Worm (Caenorhabditis elegans): ENCODE measurements around the gene xbx-6.

xbx-6 gene

ce11 chrV:9754459-9754858, 51.6 kb downstream of the xbx-6 start, which contains the start of gene F58E6.5:
Gene F58E6.5 (minus strand): TSS chrV:9754559.
- TF ChIP-seq unc-62 (GFP tag; optimal IDR thresholded peaks at IDR 0.05) (no peak), crh-2 (tag; optimal IDR thresholded peaks at IDR 0.05) (no peak), peb-1 (tag; optimal IDR thresholded peaks at IDR 0.05) (no peak), nhr-11 (tag; optimal IDR thresholded peaks at IDR 0.05) (no peak), nhr-25 (tag; optimal IDR thresholded peaks at IDR 0.05) (no peak), zag-1 (tag; optimal IDR thresholded peaks at IDR 0.05) (no peak), mbf-1 (tag; optimal IDR thresholded peaks at IDR 0.05) (no peak), lin-39 (tag; optimal IDR thresholded peaks at IDR 0.05) (no peak), egl-27 (tag; optimal IDR thresholded peaks at IDR 0.05) (no peak), mdl-1 (tag; optimal IDR thresholded peaks at IDR 0.05) (no peak), elt-3 (tag; optimal IDR thresholded peaks at IDR 0.05) (no peak), ZK546.5 (tag; optimal IDR thresholded peaks at IDR 0.05) (no peak), skn-1 (tag; optimal IDR thresholded peaks at IDR 0.05) (no peak)

ce11 chrV:9755725-9756124, 52.9 kb downstream of the xbx-6 start, which contains the start of gene F58E6.8:
Gene F58E6.8 (minus strand): TSS chrV:9755825.
- TF ChIP-seq gmeb-1 (tag; optimal IDR thresholded peaks at IDR 0.05) (no peak), sem-4 (tag; optimal IDR thresholded peaks at IDR 0.05) (no peak), R02D3.7 (tag; optimal IDR thresholded peaks at IDR 0.05) (no peak), dmd-4 (tag; optimal IDR thresholded peaks at IDR 0.05) (no peak), nhr-21 (tag; optimal IDR thresholded peaks at IDR 0.05) (no peak), Y55F3AM.14 (GFP tag; optimal IDR thresholded peaks at IDR 0.05) (no peak), C34F6.9 (tag; optimal IDR thresholded peaks at IDR 0.05) (no peak), nhr-23 (tag; optimal IDR thresholded peaks at IDR 0.05) (no peak), zag-1 (tag; optimal IDR thresholded peaks at IDR 0.05) (no peak), fos-1 (tag; optimal IDR thresholded peaks at IDR 0.05) (no peak), nhr-25 (tag; optimal IDR thresholded peaks at IDR 0.05) (no peak), ztf-1 (GFP tag; conservative IDR thresholded peaks at IDR 0.05) (no peak), alr-1 (tag; optimal IDR thresholded peaks at IDR 0.05) (no peak), unc-55 (GFP tag; optimal IDR thresholded peaks at IDR 0.05) (no peak), unc-39 (tag; optimal IDR thresholded peaks at IDR 0.05) (no peak), unc-62 (GFP tag; optimal IDR thresholded peaks at IDR 0.05) (no peak), lsy-2 (tag; optimal IDR thresholded peaks at IDR 0.05) (no peak), nhr-129 (tag; optimal IDR thresholded peaks at IDR 0.05) (no peak)

ce11 chrV:9756242-9756641, 53.4 kb downstream of the xbx-6 start, which contains the start of gene hrg-3:
Gene hrg-3 (plus strand): TSS chrV:9756468.
- peak; percentile 9 for TF ChIP-seq lin-13 (GFP tag; optimal IDR thresholded peaks at IDR 0.05)
- no peak for TF ChIP-seq ceh-16 (tag; optimal IDR thresholded peaks at IDR 0.05)
- TF ChIP-seq unc-62 (GFP tag; optimal IDR thresholded peaks at IDR 0.05): no peak
- no peak for TF ChIP-seq ceh-82 (tag; optimal IDR thresholded peaks at IDR 0.05)
- TF ChIP-seq C34F6.9 (tag; optimal IDR thresholded peaks at IDR 0.05): no peak
- TF ChIP-seq zag-1 (tag; optimal IDR thresholded peaks at IDR 0.05): no peak
- no peak for TF ChIP-seq nhr-6 (tag; optimal IDR thresholded peaks at IDR 0.05)
- TF ChIP-seq egl-27 (tag; optimal IDR thresholded peaks at IDR 0.05): no peak
- no peak for TF ChIP-seq lsy-2 (tag; optimal IDR thresholded peaks at IDR 0.05)
- no peak for TF ChIP-seq sem-4 (tag; optimal IDR thresholded peaks at IDR 0.05)
- no peak for TF ChIP-seq mdl-1 (tag; optimal IDR thresholded peaks at IDR 0.05)
- no peak for TF ChIP-seq nhr-77 (tag; optimal IDR thresholded peaks at IDR 0.05)
- TF ChIP-seq alr-1 (tag; optimal IDR thresholded peaks at IDR 0.05): no peak
- no peak for TF ChIP-seq mab-5 (tag; optimal IDR thresholded peaks at IDR 0.05)
- peak; percentile 50 for TF ChIP-seq crh-2 (tag; optimal IDR thresholded peaks at IDR 0.05)
- no peak for TF ChIP-seq lin-39 (tag; optimal IDR thresholded peaks at IDR 0.05)
- TF ChIP-seq skn-1 (tag; optimal IDR thresholded peaks at IDR 0.05): no peak
- peak; percentile 34 for TF ChIP-seq nhr-129 (tag; optimal IDR thresholded peaks at IDR 0.05)
- no peak for TF ChIP-seq unc-55 (GFP tag; optimal IDR thresholded peaks at IDR 0.05)
- no peak for TF ChIP-seq ztf-11 (tag; optimal IDR thresholded peaks at IDR 0.05)
- no peak for TF ChIP-seq sma-3 (GFP tag; optimal IDR thresholded peaks at IDR 0.05)
- TF ChIP-seq gmeb-1 (tag; optimal IDR thresholded peaks at IDR 0.05): no peak
- no peak for TF ChIP-seq ztf-4 (tag; optimal IDR thresholded peaks at IDR 0.05)
- TF ChIP-seq ztf-1 (GFP tag; conservative IDR thresholded peaks at IDR 0.05): no peak
- no peak for TF ChIP-seq F13H6.1 (tag; optimal IDR thresholded peaks at IDR 0.05)
- TF ChIP-seq nhr-23 (tag; optimal IDR thresholded peaks at IDR 0.05): no peak
- peak; percentile 81 for TF ChIP-seq fos-1 (tag; optimal IDR thresholded peaks at IDR 0.05)
- no peak for TF ChIP-seq nhr-10 (tag; optimal IDR thresholded peaks at IDR 0.05)
- TF ChIP-seq elt-1 (tag; optimal IDR thresholded peaks at IDR 0.05): no peak
- no peak for TF ChIP-seq ama-1 (optimal IDR thresholded peaks at IDR 0.05)
- TF ChIP-seq nhr-237 (tag; optimal IDR thresholded peaks at IDR 0.05): no peak
- no peak for TF ChIP-seq aly-2 (tag; optimal IDR thresholded peaks at IDR 0.05)
- no peak for TF ChIP-seq nhr-25 (tag; optimal IDR thresholded peaks at IDR 0.05)
- no peak for TF ChIP-seq R02D3.7 (tag; optimal IDR thresholded peaks at IDR 0.05)
- no peak for TF ChIP-seq elt-3 (tag; optimal IDR thresholded peaks at IDR 0.05)
- TF ChIP-seq sma-9 (GFP tag; optimal IDR thresholded peaks at IDR 0.05): peak; percentile 59
- TF ChIP-seq sma-9 (tag; optimal IDR thresholded peaks at IDR 0.05): no peak
